Worm (Caenorhabditis elegans): Measurements from ENCODE around the gene col-37.

col-37 gene

ce11 chrV:12190943-12191569 lies 23.5 kb upstream of the col-37 start, which contains the start of gene dpy-30:
TSS of gene dpy-30 (plus strand) at chrV:12191519.
- TF ChIP-seq mab-5 (tag; optimal IDR thresholded peaks at IDR 0.05) (no peak), unc-120 (tag; optimal IDR thresholded peaks at IDR 0.05; ENCODE audit: poor library complexity, severe bottlenecking) (no peak), unc-62 (GFP tag; optimal IDR thresholded peaks at IDR 0.05) (no peak), nhr-237 (tag; optimal IDR thresholded peaks at IDR 0.05) (peak; percentile 35), nhr-2 (tag; optimal IDR thresholded peaks at IDR 0.05) (no peak), ceh-83 (GFP tag; optimal IDR thresholded peaks at IDR 0.05) (no peak), nhr-12 (tag; optimal IDR thresholded peaks at IDR 0.05) (no peak), cnd-1 (tag; optimal IDR thresholded peaks at IDR 0.05) (no peak), ceh-43 (GFP tag; optimal IDR thresholded peaks at IDR 0.05) (no peak), blmp-1 (tag; optimal IDR thresholded peaks at IDR 0.05) (no peak), mls-2 (tag; optimal IDR thresholded peaks at IDR 0.05) (no peak), elt-3 (tag; optimal IDR thresholded peaks at IDR 0.05) (no peak), nhr-28 (tag; optimal IDR thresholded peaks at IDR 0.05) (no peak), bed-3 (GFP tag; optimal IDR thresholded peaks at IDR 0.05) (no peak), ham-2 (GFP tag; optimal IDR thresholded peaks at IDR 0.05) (no peak), lsy-2 (tag; optimal IDR thresholded peaks at IDR 0.05) (peak; percentile 95), sem-2 (GFP tag; optimal IDR thresholded peaks at IDR 0.05) (no peak), tbx-8 (GFP tag; optimal IDR thresholded peaks at IDR 0.05) (no peak), pha-4 (tag; optimal IDR thresholded peaks at IDR 0.05) (peak; percentile 89), nhr-76 (tag; optimal IDR thresholded peaks at IDR 0.05) (no peak), ces-1 (GFP tag; optimal IDR thresholded peaks at IDR 0.05) (peak; percentile 55), drap-1 (GFP tag; optimal IDR thresholded peaks at IDR 0.05) (no peak), flh-1 (GFP tag; optimal IDR thresholded peaks at IDR 0.05) (no peak), lin-32 (GFP tag; optimal IDR thresholded peaks at IDR 0.05) (no peak), mep-1 (tag; optimal IDR thresholded peaks at IDR 0.05) (peak; percentile 42), unc-39 (tag; optimal IDR thresholded peaks at IDR 0.05) (no peak), snpc-4 (tag; optimal IDR thresholded peaks at IDR 0.05) (no peak), zip-8 (tag; optimal IDR thresholded peaks at IDR 0.05) (no peak), sptf-1 (tag; optimal IDR thresholded peaks at IDR 0.05) (no peak), elt-1 (tag; optimal IDR thresholded peaks at IDR 0.05; ENCODE audit: borderline replicate concordance, insufficient read depth) (no peak), ceh-39 (tag; optimal IDR thresholded peaks at IDR 0.05) (peak; percentile 74), lin-13 (tag; optimal IDR thresholded peaks at IDR 0.05) (peak; percentile 52), M03D4.4 (tag; optimal IDR thresholded peaks at IDR 0.05) (no peak), ztf-11 (tag; optimal IDR thresholded peaks at IDR 0.05) (no peak), hlh-1 (tag; optimal IDR thresholded peaks at IDR 0.05) (no peak)

ce11 chrV:12188830-12189229 lies 21.3 kb upstream of the col-37 start:
- TF ChIP-seq snpc-4 (tag; optimal IDR thresholded peaks at IDR 0.05) = no peak
- TF ChIP-seq drap-1 (GFP tag; optimal IDR thresholded peaks at IDR 0.05) = no peak
- no peak for TF ChIP-seq cnd-1 (tag; optimal IDR thresholded peaks at IDR 0.05)
- TF ChIP-seq mep-1 (tag; optimal IDR thresholded peaks at IDR 0.05) = no peak
- TF ChIP-seq unc-39 (tag; optimal IDR thresholded peaks at IDR 0.05) = no peak
- no peak for TF ChIP-seq sem-2 (GFP tag; optimal IDR thresholded peaks at IDR 0.05)
- no peak for TF ChIP-seq nhr-2 (tag; optimal IDR thresholded peaks at IDR 0.05)
- no peak for TF ChIP-seq flh-1 (GFP tag; optimal IDR thresholded peaks at IDR 0.05)
- TF ChIP-seq zip-8 (tag; optimal IDR thresholded peaks at IDR 0.05) = no peak
- TF ChIP-seq blmp-1 (tag; optimal IDR thresholded peaks at IDR 0.05) = no peak
- no peak for TF ChIP-seq nhr-12 (tag; optimal IDR thresholded peaks at IDR 0.05)
- no peak for TF ChIP-seq M03D4.4 (tag; optimal IDR thresholded peaks at IDR 0.05)
- TF ChIP-seq ceh-83 (GFP tag; optimal IDR thresholded peaks at IDR 0.05) = no peak
- no peak for TF ChIP-seq ztf-11 (tag; optimal IDR thresholded peaks at IDR 0.05)
- no peak for TF ChIP-seq unc-120 (tag; optimal IDR thresholded peaks at IDR 0.05; ENCODE audit: poor library complexity, severe bottlenecking)
- no peak for TF ChIP-seq mab-5 (tag; optimal IDR thresholded peaks at IDR 0.05)
- TF ChIP-seq nhr-76 (tag; optimal IDR thresholded peaks at IDR 0.05) = no peak

- TF ChIP-seq elt-3 (tag; optimal IDR thresholded peaks at IDR 0.05) (no peak), sptf-1 (tag; optimal IDR thresholded peaks at IDR 0.05) (no peak), unc-62 (GFP tag; optimal IDR thresholded peaks at IDR 0.05) (no peak), blmp-1 (tag; optimal IDR thresholded peaks at IDR 0.05) (no peak), ham-2 (GFP tag; optimal IDR thresholded peaks at IDR 0.05) (no peak), snpc-4 (tag; optimal IDR thresholded peaks at IDR 0.05) (no peak), cnd-1 (tag; optimal IDR thresholded peaks at IDR 0.05) (no peak), ceh-43 (GFP tag; optimal IDR thresholded peaks at IDR 0.05) (no peak), ztf-11 (tag; optimal IDR thresholded peaks at IDR 0.05) (no peak), unc-39 (tag; optimal IDR thresholded peaks at IDR 0.05) (no peak), hlh-1 (tag; optimal IDR thresholded peaks at IDR 0.05) (no peak), ces-1 (GFP tag; optimal IDR thresholded peaks at IDR 0.05) (no peak), sem-2 (GFP tag; optimal IDR thresholded peaks at IDR 0.05) (no peak)
These were observed 19.8 kb upstream of the col-37 start, which contains the start of gene ZK863.8 for ce11 chrV:12187344-12187743. TSS of gene ZK863.8 (minus strand) at chrV:12187516.
